Worm (Caenorhabditis elegans) whole organism, L4 larva: ENCODE data around the gene T23B12.5.
A peak's percentile ranks its signal among the peaks of the same experiment; 100 is the strongest.

Experiments used
- D1046.2 ChIP-seq: fragments of 200-800 bp; sonication (Bioruptor generic); IDR thresholded peaks from 2 replicates; pipeline ENCODE4 v1.3.6; 2022; ENCODE audit warnings: missing genetic modification characterization, missing compliant biosample characterization
- F26F4.8 ChIP-seq: fragments of 200-800 bp; sonication (Bioruptor generic); conservative IDR thresholded peaks from 2 replicates; pipeline ENCODE4 v1.3.6; 2022; ENCODE audit warnings: missing genetic modification characterization, missing compliant biosample characterization
- F49E8.2 ChIP-seq: sonication (generic microtip); optimal IDR thresholded peaks from 2 replicates; lab custom pipeline; 2016; ENCODE audit warnings: missing compliant biosample characterization, mild to moderate bottlenecking, missing genetic modification characterization, borderline replicate concordance
- R02D3.7 ChIP-seq: fragments of 150-350 bp; sonication (generic microtip); optimal IDR thresholded peaks from 3 replicates; lab custom pipeline; 2014; ENCODE audit warnings: missing biosample characterization, missing genetic modification characterization
- aly-2 ChIP-seq: sonication (generic microtip); optimal IDR thresholded peaks from 2 replicates; lab custom pipeline; 2018; ENCODE audit warnings: missing biosample characterization, missing genetic modification characterization
- arid-1 ChIP-seq: fragments of 200-800 bp; sonication (Bioruptor generic); conservative IDR thresholded peaks from 2 replicates; pipeline ENCODE4 v1.3.6; 2022; ENCODE audit warnings: missing genetic modification reagents, missing genetic modification characterization, missing compliant biosample characterization
- attf-4 ChIP-seq: sonication (generic microtip); optimal IDR thresholded peaks from 3 replicates; lab custom pipeline; 2017; ENCODE audit warnings: missing biosample characterization, missing genetic modification characterization
- ceh-28 ChIP-seq: fragments of 150-350 bp; optimal IDR thresholded peaks from 2 replicates; lab custom pipeline; 2014; ENCODE audit warnings: missing biosample characterization, missing genetic modification reagents, missing genetic modification characterization
- ceh-32 ChIP-seq: sonication (generic microtip); optimal IDR thresholded peaks from 2 replicates; lab custom pipeline; 2016; ENCODE audit warnings: mild to moderate bottlenecking, missing genetic modification characterization, missing compliant biosample characterization; ENCODE audit not compliant: poor library complexity
- cey-2 ChIP-seq: sonication (generic microtip); optimal IDR thresholded peaks from 3 replicates; lab custom pipeline; 2017; ENCODE audit warnings: missing genetic modification characterization, mild to moderate bottlenecking, missing compliant biosample characterization, antibody characterized with exemption, borderline replicate concordance; ENCODE audit not compliant: insufficient read depth
- daf-12 ChIP-seq: fragments of 150-350 bp; optimal IDR thresholded peaks from 2 replicates; lab custom pipeline; 2014; ENCODE audit warnings: missing biosample characterization, missing genetic modification reagents, missing genetic modification characterization
- daf-16 ChIP-seq, 3 experiments: sonication (generic microtip); optimal IDR thresholded peaks; 2 replicates each; lab custom pipeline; 2016 to 2017; ENCODE audit warnings: missing genetic modification characterization in 3 of 3, missing genetic modification reagents in 3 of 3, mild to moderate bottlenecking in 2 of 3, missing compliant biosample characterization in 2 of 3, missing biosample characterization in 1 of 3, moderate library complexity in 1 of 3
- daf-19 ChIP-seq: fragments of 200-800 bp; sonication (Bioruptor generic); conservative IDR thresholded peaks from 2 replicates; pipeline ENCODE4 v1.3.6; 2022; ENCODE audit warnings: missing genetic modification characterization, missing compliant biosample characterization
- daf-8 ChIP-seq: fragments of 200-800 bp; sonication (Bioruptor generic); IDR thresholded peaks from 2 replicates; pipeline ENCODE4 v1.3.6; 2022; ENCODE audit warnings: missing genetic modification characterization, missing compliant biosample characterization
- dmd-6 ChIP-seq: fragments of 200-800 bp; sonication (Bioruptor generic); IDR thresholded peaks from 2 replicates; pipeline ENCODE4 v1.3.6; 2022; ENCODE audit warnings: missing genetic modification reagents, missing genetic modification characterization, missing compliant biosample characterization
- dmd-8 ChIP-seq: fragments of 200-800 bp; sonication (Bioruptor generic); IDR thresholded peaks from 2 replicates; pipeline ENCODE4 v1.3.6; 2022; ENCODE audit warnings: missing genetic modification characterization, missing compliant biosample characterization
- dpl-1 ChIP-seq: fragments of 150-350 bp; optimal IDR thresholded peaks from 2 replicates; lab custom pipeline; 2014; ENCODE audit warnings: missing biosample characterization, missing genetic modification reagents, missing genetic modification characterization
- egl-43 ChIP-seq: fragments of 200-800 bp; sonication (Bioruptor generic); IDR thresholded peaks from 2 replicates; pipeline ENCODE4 v1.3.6; 2022; ENCODE audit warnings: missing genetic modification reagents, missing genetic modification characterization, missing compliant biosample characterization
- fos-1 ChIP-seq: fragments of 150-350 bp; optimal IDR thresholded peaks from 2 replicates; lab custom pipeline; 2014; ENCODE audit warnings: missing biosample characterization, missing genetic modification characterization
- hmg-1.1 ChIP-seq: fragments of 200-800 bp; sonication (Bioruptor generic); IDR thresholded peaks from 2 replicates; pipeline ENCODE4 v1.3.6; 2022; ENCODE audit warnings: missing genetic modification reagents, missing genetic modification characterization, missing compliant biosample characterization
- lim-7 ChIP-seq: fragments of 200-800 bp; sonication (Bioruptor generic); IDR thresholded peaks from 2 replicates; pipeline ENCODE4 v1.3.6; 2022; ENCODE audit warnings: missing genetic modification characterization, missing compliant biosample characterization
- lin-38 ChIP-seq: fragments of 200-800 bp; sonication (Bioruptor generic); IDR thresholded peaks from 2 replicates; pipeline ENCODE4 v1.3.6; 2022; ENCODE audit warnings: missing genetic modification reagents, missing genetic modification characterization, missing compliant biosample characterization
- lir-3 ChIP-seq: sonication (generic microtip); optimal IDR thresholded peaks from 2 replicates; lab custom pipeline; 2016; ENCODE audit warnings: mild to moderate bottlenecking, missing genetic modification characterization, missing compliant biosample characterization
- madf-5 ChIP-seq, 2 experiments: fragments of 200-800 bp; sonication (Bioruptor generic); IDR thresholded peaks; 2 replicates each; pipeline ENCODE4 v1.3.6; 2022; ENCODE audit warnings: missing compliant biosample characterization in 2 of 2, missing genetic modification characterization in 2 of 2
- madf-9 ChIP-seq: fragments of 200-800 bp; sonication (Bioruptor generic); conservative IDR thresholded peaks from 2 replicates; pipeline ENCODE4 v1.3.6; 2022; ENCODE audit warnings: missing genetic modification reagents, missing genetic modification characterization, missing compliant biosample characterization
- mdl-1 ChIP-seq, 2 experiments: fragments of 150-350 bp in 1 of 2; sonication (generic microtip) in 1 of 2; optimal IDR thresholded peaks; 2 replicates each; lab custom pipeline; 2014 to 2017; ENCODE audit warnings: missing biosample characterization in 2 of 2, missing genetic modification characterization in 2 of 2
- mdt-29 ChIP-seq: fragments of 200-800 bp; sonication (Bioruptor generic); IDR thresholded peaks from 2 replicates; pipeline ENCODE4 v1.3.6; 2022; ENCODE audit warnings: missing genetic modification reagents, missing genetic modification characterization, missing compliant biosample characterization
- mep-1 ChIP-seq: fragments of 150-350 bp; sonication (generic microtip); optimal IDR thresholded peaks from 3 replicates; lab custom pipeline; 2014; ENCODE audit warnings: missing biosample characterization, missing genetic modification characterization
- mes-2 ChIP-seq: sonication (generic microtip); optimal IDR thresholded peaks from 2 replicates; lab custom pipeline; 2016; ENCODE audit warnings: missing genotype, mild to moderate bottlenecking, missing genetic modification characterization, missing compliant biosample characterization; ENCODE audit not compliant: poor library complexity, severe bottlenecking
- mxl-2 ChIP-seq: fragments of 200-800 bp; sonication (Bioruptor generic); conservative IDR thresholded peaks from 2 replicates; pipeline ENCODE4 v1.3.6; 2022; ENCODE audit warnings: missing genetic modification reagents, missing genetic modification characterization, missing compliant biosample characterization
- nhr-102 ChIP-seq: sonication (generic microtip); optimal IDR thresholded peaks from 2 replicates; lab custom pipeline; 2016; ENCODE audit warnings: mild to moderate bottlenecking, missing genetic modification characterization, moderate library complexity, missing compliant biosample characterization
- nhr-111 ChIP-seq: fragments of 200-800 bp; sonication (Bioruptor generic); optimal IDR thresholded peaks from 2 replicates; lab custom pipeline; 2018; ENCODE audit warnings: mild to moderate bottlenecking, missing genetic modification characterization, missing compliant biosample characterization
- nhr-25 ChIP-seq: sonication (generic microtip); optimal IDR thresholded peaks from 2 replicates; lab custom pipeline; 2017; ENCODE audit warnings: missing genetic modification characterization, mild to moderate bottlenecking, missing compliant biosample characterization, antibody characterized with exemption, moderate library complexity, borderline replicate concordance; ENCODE audit not compliant: insufficient read depth
- nhr-42 ChIP-seq: fragments of 200-800 bp; sonication (Bioruptor generic); IDR thresholded peaks from 2 replicates; pipeline ENCODE4 v1.3.6; 2022; ENCODE audit warnings: missing genetic modification characterization, missing compliant biosample characterization
- nhr-48 ChIP-seq: sonication (generic microtip); optimal IDR thresholded peaks from 2 replicates; lab custom pipeline; 2016; ENCODE audit warnings: mild to moderate bottlenecking, missing genetic modification characterization, missing compliant biosample characterization
- php-3 ChIP-seq: fragments of 200-800 bp; sonication (Bioruptor generic); IDR thresholded peaks from 2 replicates; pipeline ENCODE4 v1.3.6; 2022; ENCODE audit warnings: missing genetic modification reagents, missing genetic modification characterization, missing compliant biosample characterization
- pqm-1 ChIP-seq: sonication (generic microtip); optimal IDR thresholded peaks from 2 replicates; lab custom pipeline; 2017; ENCODE audit warnings: missing biosample characterization, missing genetic modification characterization
- rbr-2 ChIP-seq: sonication (generic microtip); optimal IDR thresholded peaks from 2 replicates; lab custom pipeline; 2016; ENCODE audit warnings: missing genotype, missing genetic modification characterization, missing compliant biosample characterization
- saeg-2 ChIP-seq: fragments of 200-800 bp; sonication (Bioruptor generic); IDR thresholded peaks from 2 replicates; pipeline ENCODE4 v1.3.6; 2022; ENCODE audit warnings: missing genetic modification reagents, missing genetic modification characterization, missing compliant biosample characterization
- snpc-1.2 ChIP-seq: fragments of 200-800 bp; sonication (Bioruptor generic); IDR thresholded peaks from 2 replicates; pipeline ENCODE4 v1.3.6; 2022; ENCODE audit warnings: missing genetic modification reagents, missing genetic modification characterization, missing compliant biosample characterization
- snpc-4 ChIP-seq: fragments of 150-350 bp; optimal IDR thresholded peaks from 2 replicates; lab custom pipeline; 2014; ENCODE audit warnings: missing biosample characterization, missing genetic modification characterization
- tag-97 ChIP-seq: fragments of 200-800 bp; sonication (Bioruptor generic); IDR thresholded peaks from 2 replicates; pipeline ENCODE4 v1.3.6; 2022; ENCODE audit warnings: missing genetic modification characterization, missing compliant biosample characterization
- unc-130 ChIP-seq: sonication (generic microtip); optimal IDR thresholded peaks from 2 replicates; lab custom pipeline; 2016; ENCODE audit warnings: missing genetic modification reagents, missing genetic modification characterization, missing compliant biosample characterization
- vab-7 ChIP-seq: fragments of 200-800 bp; sonication (Bioruptor generic); IDR thresholded peaks from 2 replicates; pipeline ENCODE4 v1.3.6; 2022; ENCODE audit warnings: missing genetic modification reagents, missing genetic modification characterization, missing compliant biosample characterization
- zfp-2 ChIP-seq: sonication (generic microtip); optimal IDR thresholded peaks from 2 replicates; lab custom pipeline; 2016; ENCODE audit warnings: mild to moderate bottlenecking, missing genetic modification characterization, missing compliant biosample characterization
- zfp-3 ChIP-seq: fragments of 200-800 bp; sonication (Bioruptor generic); conservative IDR thresholded peaks from 2 replicates; pipeline ENCODE4 v1.3.6; 2022; ENCODE audit warnings: missing genetic modification reagents, missing genetic modification characterization, missing compliant biosample characterization
- zip-2 ChIP-seq: fragments of 150-350 bp; optimal IDR thresholded peaks from 2 replicates; lab custom pipeline; 2014; ENCODE audit warnings: missing biosample characterization, missing genetic modification characterization

Gene T23B12.5

ce11 chrV:8495965-8496364 is 48.1 kb upstream of the T23B12.5 start (continued):
- TF ChIP-seq saeg-2 (GFP tag; lab: Robert Waterston, UW), result no peak

- TF ChIP-seq F26F4.8 (GFP tag; lab: Robert Waterston, UW) (peak; percentile 72; the same call in 1 of the 2 replicates), dmd-8 (0 out of 2 replicates have a peak, but pooled peaks have one; percentile 58), hmg-1.1 (GFP tag; lab: Robert Waterston, UW) (no peak), dpl-1 (GFP tag; lab: Kevin White, UChicago) (no peak), mdl-1 (tag; optimal IDR thresholded peaks at IDR 0.05; lab: Kevin White, UChicago) (no peak), mep-1 (tag; lab: Kevin White, UChicago) (no peak), tag-97 (GFP tag; lab: Robert Waterston, UW) (no peak), ceh-32 (tag; lab: Kevin White, UChicago) (no peak), aly-2 (tag; lab: Kevin White, UChicago) (no peak), snpc-4 (tag; lab: Kevin White, UChicago) (no peak), daf-12 (tag; lab: Kevin White, UChicago) (no peak), snpc-1.2 (GFP tag; lab: Robert Waterston, UW) (peak; percentile 35; the same call in 1 of the 2 replicates), R02D3.7 (no peak), lir-3 (tag; lab: Kevin White, UChicago) (no peak), fos-1 (tag; lab: Kevin White, UChicago) (no peak), lim-7 (GFP tag; lab: Robert Waterston, UW) (peak; percentile 75), F49E8.2 (no peak), daf-19 (GFP tag; lab: Robert Waterston, UW) (0 out of 2 replicates have a peak, but pooled peaks have one; percentile 57), madf-5 (GFP tag; IDR thresholded peaks at IDR 0.05; lab: Robert Waterston, UW) (peak in 1 of 2 experiments; percentile 28; a peak in 1 of 4 replicates), zfp-3 (GFP tag; lab: Robert Waterston, UW) (no peak), saeg-2 (GFP tag; lab: Robert Waterston, UW) (no peak), daf-16 (GFP tag; optimal IDR thresholded peaks at IDR 0.05; lab: Kevin White, UChicago) (no peak), daf-16 (tag; optimal IDR thresholded peaks at IDR 0.05; lab: Kevin White, UChicago) (no peak), daf-8 (GFP tag; lab: Robert Waterston, UW) (no peak), nhr-111 (GFP tag; lab: Kevin White, UChicago) (no peak), mes-2 (tag; lab: Kevin White, UChicago) (no peak), zfp-2 (tag; lab: Kevin White, UChicago) (no peak), egl-43 (GFP tag; lab: Robert Waterston, UW) (peak; percentile 63; the same call in 1 of the 2 replicates), nhr-48 (tag; lab: Kevin White, UChicago) (no peak), php-3 (GFP tag; lab: Robert Waterston, UW) (no peak), lin-38 (GFP tag; lab: Robert Waterston, UW) (peak; percentile 48), nhr-42 (GFP tag; lab: Robert Waterston, UW) (no peak), madf-9 (GFP tag; lab: Robert Waterston, UW) (no peak), attf-4 (tag; lab: Kevin White, UChicago) (no peak), mdt-29 (GFP tag; lab: Robert Waterston, UW) (peak; percentile 20; the same call in 1 of the 2 replicates), unc-130 (GFP tag; lab: Kevin White, UChicago) (no peak), nhr-25 (tag; lab: Kevin White, UChicago) (no peak), rbr-2 (no peak), nhr-102 (tag; lab: Kevin White, UChicago) (no peak), cey-2 (tag; lab: Kevin White, UChicago) (no peak), mxl-2 (GFP tag; lab: Robert Waterston, UW) (no peak), arid-1 (0 out of 2 replicates have a peak, but pooled peaks have one; percentile 28), dmd-6 (no peak), ceh-28 (tag; lab: Kevin White, UChicago) (no peak), D1046.2 (0 out of 2 replicates have a peak, but pooled peaks have one; percentile 55), vab-7 (GFP tag; lab: Robert Waterston, UW) (peak; percentile 64), pqm-1 (tag; lab: Kevin White, UChicago) (no peak), zip-2 (tag; lab: Kevin White, UChicago) (no peak)
These were observed 47.3 kb upstream of the T23B12.5 start for ce11 chrV:8495106-8495505.
